Worm (Caenorhabditis elegans) whole organism, early embryonic: ENCODE data around the gene chil-1.

Experiments
- F13C5.2 ChIP-seq: sonication (generic microtip); optimal IDR thresholded peaks from 2 replicates; lab custom pipeline; 2017; ENCODE audit warnings: mild to moderate bottlenecking, missing genetic modification characterization, inconsistent platforms, missing compliant biosample characterization
- ceh-36 ChIP-seq: sonication (generic microtip); optimal IDR thresholded peaks from 2 replicates; lab custom pipeline; 2016; ENCODE audit warnings: missing genetic modification characterization, inconsistent platforms, missing compliant biosample characterization

ce11 chrII:9840313-9840712, 26.0 kb downstream of the chil-1 start, which contains the start of gene ZK938.11:
- TF ChIP-seq F13C5.2 (tag; lab: Kevin White, UChicago) (no peak), ceh-36 (no peak)
